Fruit fly (Drosophila melanogaster) ovary, adult (tissue): ENCODE data around the gene shps.
A peak's percentile ranks its signal among the peaks of the same experiment; 100 is the strongest.

Experiments
- CG17801 ChIP-seq: fragments of 200-800 bp; optimal IDR thresholded peaks from 2 replicates; lab custom pipeline; 2019; ENCODE audit warnings: missing biosample characterization, mild to moderate bottlenecking, missing genetic modification characterization, moderate library complexity; ENCODE audit not compliant: partially characterized antibody

shps gene

DNA sequence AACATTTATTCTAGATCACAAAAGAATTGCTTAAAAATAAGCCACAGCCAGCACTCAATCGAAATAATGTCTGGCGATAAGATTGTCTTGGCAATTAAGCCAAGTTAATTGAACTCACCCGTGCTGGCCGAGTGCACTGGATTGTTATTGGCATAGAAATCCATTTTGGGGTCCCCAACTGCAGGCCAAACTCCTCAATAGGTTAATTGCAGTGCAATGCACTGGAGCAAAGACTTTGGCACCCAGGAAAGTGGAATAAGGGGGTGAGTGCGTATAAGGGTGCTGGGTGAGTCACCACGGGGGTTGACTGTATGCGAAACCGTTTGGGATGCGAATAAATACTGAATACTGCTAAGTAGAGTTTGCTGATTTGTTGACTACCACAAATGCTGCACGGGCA, 16.4 kb upstream of the shps start:
- TF ChIP-seq CG17801: no peak

- TF ChIP-seq CG17801: no peak
Measured at dm6 chr3R:24263588-24264413, 15.6 kb upstream of the shps start.

DNA sequence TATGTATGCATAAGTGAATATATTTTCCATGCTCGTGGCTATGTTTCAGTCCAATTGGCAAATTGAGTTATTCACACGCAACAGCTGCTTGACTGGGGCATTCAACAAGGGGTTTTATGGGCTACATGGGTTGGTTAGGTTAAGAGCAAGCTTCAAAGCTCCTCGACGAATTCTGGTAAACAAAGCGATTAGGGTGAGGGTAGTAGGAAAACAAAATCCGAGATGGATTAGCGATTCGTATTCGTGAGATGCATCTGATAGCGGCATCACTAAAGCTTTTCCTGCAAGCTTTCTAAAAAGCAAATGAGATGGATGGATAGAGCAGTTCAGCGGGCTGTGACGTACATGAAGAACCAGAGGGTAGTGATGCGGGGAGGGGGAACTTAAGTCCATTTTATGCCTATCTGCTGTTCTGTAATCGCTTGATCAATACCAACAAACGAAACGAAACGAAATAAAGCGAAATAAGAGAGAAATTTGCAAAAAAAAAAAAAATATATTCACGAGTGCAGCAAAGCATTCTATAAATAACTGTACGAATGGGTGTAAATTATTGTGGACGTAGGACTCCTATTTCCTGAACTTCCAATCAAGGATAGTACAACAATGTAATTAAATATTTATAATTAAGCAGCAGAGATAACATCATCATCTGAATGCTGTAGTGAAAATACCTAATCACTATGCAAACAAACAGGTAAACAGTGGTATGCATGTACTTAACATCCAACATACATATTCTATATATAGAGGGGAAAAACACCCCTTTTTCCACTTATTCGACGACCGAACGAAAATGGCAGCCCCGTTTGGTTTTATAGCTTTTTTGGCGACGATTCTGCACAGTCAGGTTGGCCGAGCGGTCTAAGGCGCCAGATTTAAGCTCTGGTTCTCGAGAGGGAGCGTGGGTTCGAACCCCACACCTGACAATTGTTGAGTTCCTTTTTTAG, 14.7 kb upstream of the shps start:
- TF ChIP-seq CG17801: peak; percentile 26

DNA sequence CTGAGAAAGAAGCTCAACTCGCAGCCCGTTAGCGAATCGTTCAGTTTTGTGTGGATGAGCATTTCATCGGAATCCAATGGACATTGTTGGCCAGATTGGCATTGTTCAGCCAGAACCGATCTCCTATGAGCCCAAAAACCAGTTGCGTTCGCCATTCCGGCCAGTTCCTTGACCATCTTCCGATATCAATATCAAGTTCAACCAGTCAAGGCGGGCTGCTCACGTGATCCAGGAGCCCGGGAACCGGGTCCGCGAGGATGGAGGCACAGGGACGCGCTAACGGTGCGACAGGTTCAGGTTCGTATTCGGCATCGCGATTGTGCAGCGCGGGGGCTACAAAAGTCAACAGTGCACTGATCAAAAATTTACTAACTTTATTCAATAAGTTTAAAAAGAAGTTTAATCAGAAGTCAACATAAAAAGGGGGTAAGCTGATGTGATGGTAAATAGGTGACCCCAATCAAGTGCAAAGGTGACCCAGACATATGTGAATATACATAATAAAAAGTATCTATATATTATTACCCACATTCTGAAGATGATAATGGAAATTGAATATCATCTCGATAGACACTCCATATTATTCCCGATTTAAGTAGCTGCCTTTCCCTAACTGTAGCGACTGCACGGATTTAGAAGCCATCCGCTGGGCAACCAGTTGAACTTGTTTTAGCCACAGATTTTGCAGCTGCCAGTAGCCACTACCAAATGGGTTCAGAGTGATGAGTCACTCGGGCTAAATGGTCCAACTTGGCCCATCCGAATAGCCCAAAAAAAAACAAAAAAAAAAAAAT, 12.4 kb upstream of the shps start:
- TF ChIP-seq CG17801: no peak

- peak; percentile 42 for TF ChIP-seq CG17801
Measured at dm6 chr3R:24267580-24268202, 11.7 kb upstream of the shps start.

- TF ChIP-seq CG17801: no peak
Measured at dm6 chr3R:24268293-24268692, 11.1 kb upstream of the shps start.

DNA sequence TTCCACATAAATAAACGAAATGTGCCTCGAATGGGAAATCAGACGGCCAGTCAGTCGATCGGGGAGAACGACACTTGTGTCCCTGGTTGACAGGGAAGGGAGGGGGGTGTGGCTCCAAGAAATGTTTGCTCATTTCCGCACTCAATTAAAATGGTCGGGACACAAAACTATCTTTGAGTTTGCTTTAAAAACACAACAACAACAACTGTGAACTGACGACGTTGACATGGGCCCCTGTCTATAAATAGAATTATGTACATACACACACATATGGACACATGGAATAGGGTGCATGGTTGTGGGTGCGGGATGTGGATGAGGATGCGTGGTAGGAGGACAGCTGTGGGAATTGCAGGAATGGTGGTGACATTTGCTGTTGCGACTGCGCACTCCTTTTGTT, 9.3 kb upstream of the shps start:
- no peak for TF ChIP-seq CG17801

dm6 chr3R:24270578-24270977, 8.8 kb upstream of the shps start:
- TF ChIP-seq CG17801: no peak

DNA sequence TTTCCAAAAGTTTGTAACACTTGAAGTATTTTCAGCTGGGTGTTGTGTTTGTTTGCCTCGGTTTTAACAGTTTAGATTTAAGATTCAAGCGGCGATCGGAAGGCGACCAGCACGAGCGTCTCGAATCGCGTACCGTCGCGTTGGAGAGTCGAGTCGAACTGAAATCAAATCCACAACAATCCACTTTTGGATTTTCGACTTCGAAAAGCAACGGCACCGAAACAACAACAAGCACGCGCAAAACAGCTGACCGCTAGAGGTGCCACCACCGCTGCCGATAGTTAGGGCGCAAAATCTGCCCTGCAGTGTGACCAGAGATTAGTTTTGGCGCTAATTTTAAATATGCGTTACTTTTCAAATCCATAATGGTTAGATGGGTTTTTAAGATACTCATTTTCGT, 8.3 kb upstream of the shps start, which contains the start of gene jar:
Gene jar (minus strand): TSS at position 163 of the 400 bp plus-strand sequence.
- TF ChIP-seq CG17801: peak; percentile 74

dm6 chr3R:24272232-24272631, 7.1 kb upstream of the shps start:
- peak; percentile 58 for TF ChIP-seq CG17801

DNA sequence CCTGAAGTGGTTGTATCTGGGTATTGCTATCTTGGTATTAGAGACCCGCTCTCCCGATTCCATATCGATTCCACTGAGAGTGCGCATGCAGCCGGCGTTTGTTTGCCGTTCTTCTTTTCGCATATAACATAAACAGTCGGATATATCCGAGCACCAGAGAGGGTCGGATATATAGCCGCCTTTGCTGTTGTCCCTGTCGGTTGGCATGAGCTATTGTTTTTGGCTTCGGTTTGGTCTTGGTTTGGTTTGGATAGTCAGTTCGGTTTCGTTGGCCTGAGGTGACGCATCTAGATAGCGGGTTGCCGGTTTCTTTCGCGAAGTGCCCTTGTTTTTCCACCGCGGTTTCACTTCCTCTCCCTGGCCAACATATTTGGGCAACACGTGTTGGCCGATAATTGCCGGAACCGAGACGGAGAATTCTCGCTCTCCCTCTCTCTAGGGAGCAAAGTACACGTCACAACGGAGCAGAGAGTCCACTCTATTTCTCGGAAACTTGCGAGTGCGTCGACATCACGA, 6.5 kb upstream of the shps start, which contains the start of gene Orct2:
Gene Orct2 (plus strand): TSS at position 255 of the 516 bp plus-strand sequence.
- TF ChIP-seq CG17801: peak; percentile 37

- no peak for TF ChIP-seq CG17801
Measured at dm6 chr3R:24274212-24274611, 5.2 kb upstream of the shps start.

dm6 chr3R:24275463-24275862, 3.9 kb upstream of the shps start:
- TF ChIP-seq CG17801: no peak

DNA sequence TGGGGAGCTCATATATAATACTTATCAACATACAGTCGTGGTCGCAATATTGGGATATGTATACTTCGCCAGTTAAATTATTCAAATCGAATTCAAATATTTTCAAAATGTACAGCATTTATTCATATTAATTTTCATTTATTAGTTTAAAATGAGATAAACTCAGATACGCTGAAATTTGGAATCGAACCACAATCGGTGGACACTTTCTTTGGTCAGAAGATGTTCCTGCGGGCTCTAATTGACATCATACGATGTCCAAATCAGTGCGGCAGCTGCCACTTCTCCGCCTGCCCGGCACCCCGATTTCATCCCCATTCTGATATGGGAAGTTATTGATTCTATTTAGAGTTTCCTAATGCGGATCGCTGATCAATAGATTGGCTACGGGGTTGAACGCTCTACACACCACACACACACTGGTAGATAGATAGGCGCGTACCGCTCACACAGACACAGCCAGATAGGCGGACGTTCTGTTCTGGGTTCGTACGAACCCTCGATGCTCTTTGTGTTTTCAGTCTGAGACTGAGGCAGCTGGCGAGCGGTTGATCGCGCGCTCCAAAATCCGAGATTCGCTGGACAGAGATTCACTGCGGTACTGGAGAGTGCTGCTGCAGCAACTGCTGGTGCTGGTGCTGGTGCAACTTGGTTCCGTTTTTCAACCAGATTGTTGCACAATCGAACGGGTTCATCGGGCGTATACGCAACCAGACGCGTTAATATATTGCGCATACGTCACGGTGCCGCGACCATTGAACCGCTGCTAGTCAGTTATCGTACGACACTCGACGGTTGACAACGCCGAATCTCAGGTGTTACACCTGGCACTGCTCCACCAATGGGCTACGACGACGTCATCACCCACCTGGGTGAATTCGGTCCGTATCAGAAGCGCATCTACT, 3.0 kb upstream of the shps start, which contains the start of gene Orct:
Gene Orct (plus strand): TSS at position 157 of the 905 bp plus-strand sequence.
- no peak for TF ChIP-seq CG17801

DNA sequence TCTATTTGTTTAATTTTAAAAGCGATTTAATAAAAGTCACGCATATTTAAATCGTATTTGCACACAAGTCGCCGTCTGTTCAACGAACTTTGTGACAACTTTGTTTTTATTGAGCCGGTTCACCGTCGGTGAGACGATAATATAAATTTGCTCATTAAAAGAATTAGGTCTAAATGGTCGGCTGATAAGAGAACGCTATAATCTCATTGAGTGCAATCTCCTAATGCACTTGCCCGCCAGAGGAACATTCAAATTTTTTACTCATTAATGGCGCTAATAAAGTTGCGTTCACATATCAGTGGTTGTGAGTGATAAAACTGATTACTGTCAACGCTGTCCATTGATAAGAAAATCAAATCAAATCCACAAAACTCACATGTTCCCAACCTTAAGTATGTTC, 634 bp upstream of the shps start:
- TF ChIP-seq CG17801: peak; percentile 45
